Worm (Caenorhabditis elegans): Measurements from ENCODE around the gene thn-5.

- no peak for TF ChIP-seq dao-5 (tag; optimal IDR thresholded peaks at IDR 0.05)
- TF ChIP-seq him-1 (tag; optimal IDR thresholded peaks at IDR 0.05) = no peak
- no peak for TF ChIP-seq W03F9.2 (tag; optimal IDR thresholded peaks at IDR 0.05)
Measured at ce11 chrIV:5266474-5266873, 35.8 kb downstream of the thn-5 start, which contains the start of gene F36H12.5.
